Fruit fly (Drosophila melanogaster) whole organism, embryonic: Measurements from ENCODE around the gene CG8135.
A peak's percentile ranks its signal among the peaks of the same experiment; 100 is the strongest.

ENCODE experiments used
- Atf3 ChIP-seq: fragments of 200-800 bp; sonication (Bioruptor generic); optimal IDR thresholded peaks from 3 replicates; lab custom pipeline; 2016; ENCODE audit warnings: missing biosample characterization, missing genetic modification characterization
- CG12769 ChIP-seq: fragments of 200-800 bp; sonication (Bioruptor generic); optimal IDR thresholded peaks from 2 replicates; lab custom pipeline; 2019; ENCODE audit warnings: missing biosample characterization, mild to moderate bottlenecking, missing genetic modification characterization, moderate library complexity
- CG15601 ChIP-seq: fragments of 200-800 bp; sonication (Bioruptor generic); optimal IDR thresholded peaks from 3 replicates; lab custom pipeline; 2019; ENCODE audit warnings: missing biosample characterization, mild to moderate bottlenecking, missing genetic modification characterization, moderate library complexity
- CG1603 ChIP-seq: fragments of 200-800 bp; sonication (Bioruptor generic); optimal IDR thresholded peaks from 2 replicates; lab custom pipeline; 2019; ENCODE audit warnings: missing biosample characterization, mild to moderate bottlenecking, missing genetic modification characterization, moderate library complexity
- CG2678 ChIP-seq: fragments of 200-800 bp; sonication (Bioruptor generic); optimal IDR thresholded peaks from 3 replicates; lab custom pipeline; 2019; ENCODE audit warnings: missing biosample characterization, mild to moderate bottlenecking, missing genetic modification characterization, moderate library complexity
- CG2889 ChIP-seq: fragments of 200-800 bp; sonication (Bioruptor generic); IDR thresholded peaks from 3 replicates; pipeline ENCODE4 v1.3.6; 2022; ENCODE audit warnings: missing biosample characterization, missing genetic modification characterization
- CG4282 ChIP-seq: fragments of 200-800 bp; sonication (Bioruptor generic); optimal IDR thresholded peaks from 2 replicates; lab custom pipeline; 2016; ENCODE audit warnings: missing biosample characterization, missing genetic modification characterization
- CG4404 ChIP-seq: fragments of 200-800 bp; sonication (Bioruptor generic); IDR thresholded peaks from 2 replicates; pipeline ENCODE4 v1.3.6; 2022; ENCODE audit warnings: missing biosample characterization, missing genetic modification characterization
- CG4820 ChIP-seq: fragments of 200-800 bp; sonication (Bioruptor generic); optimal IDR thresholded peaks from 3 replicates; lab custom pipeline; 2016; ENCODE audit warnings: missing biosample characterization, missing genetic modification characterization
- CG5180 ChIP-seq: fragments of 200-800 bp; sonication (Bioruptor generic); optimal IDR thresholded peaks from 3 replicates; lab custom pipeline; 2017; ENCODE audit warnings: missing biosample characterization, missing genetic modification characterization, mild to moderate bottlenecking, moderate library complexity, missing genetic modification reagents
- CG9727 ChIP-seq: fragments of 200-800 bp; sonication (Bioruptor generic); optimal IDR thresholded peaks from 3 replicates; lab custom pipeline; 2017; ENCODE audit warnings: missing biosample characterization, mild to moderate bottlenecking, missing genetic modification characterization
- Deaf1 ChIP-seq: fragments of 200-800 bp; optimal IDR thresholded peaks from 3 replicates; lab custom pipeline; 2019; ENCODE audit warnings: missing biosample characterization, mild to moderate bottlenecking, missing genetic modification characterization, moderate library complexity
- Ets65A ChIP-seq: fragments of 200-800 bp; sonication (Bioruptor generic); peaks from one replicate; lab custom pipeline; 2016; ENCODE audit warnings: missing biosample characterization, missing genetic modification characterization
- Gsc ChIP-seq: fragments of 200-800 bp; sonication (Bioruptor generic); IDR thresholded peaks from 2 replicates; pipeline ENCODE4 v1.3.6; 2022; ENCODE audit warnings: missing biosample characterization, missing genetic modification characterization
- Med ChIP-seq: fragments of 200-800 bp; sonication (Bioruptor generic); peaks from one replicate; lab custom pipeline; 2016; ENCODE audit warnings: missing biosample characterization, missing genetic modification characterization, mild to moderate bottlenecking, inconsistent platforms, moderate library complexity
- Ravus ChIP-seq: fragments of 200-800 bp; sonication (Bioruptor generic); IDR thresholded peaks from 2 replicates; pipeline ENCODE4 v1.3.6; 2022; ENCODE audit warnings: missing biosample characterization, missing genetic modification characterization
- Rfx ChIP-seq: fragments of 200-800 bp; sonication (Bioruptor generic); IDR thresholded peaks from 2 replicates; pipeline ENCODE4 v1.3.6; 2022; ENCODE audit warnings: missing biosample characterization, missing genetic modification characterization
- Rx ChIP-seq: fragments of 200-800 bp; sonication (Bioruptor generic); IDR thresholded peaks from 2 replicates; pipeline ENCODE4 v1.3.6; 2022; ENCODE audit warnings: missing biosample characterization, missing genetic modification characterization
- YL-1 ChIP-seq: fragments of 200-800 bp; sonication (Bioruptor generic); optimal IDR thresholded peaks from 3 replicates; lab custom pipeline; 2017; ENCODE audit warnings: missing biosample characterization, mild to moderate bottlenecking, missing genetic modification characterization
- ase ChIP-seq: fragments of 200-800 bp; sonication (Bioruptor generic); IDR thresholded peaks from 3 replicates; pipeline ENCODE4 v1.3.6; 2022; ENCODE audit warnings: missing biosample characterization, missing genetic modification characterization
- chinmo ChIP-seq: fragments of 200-800 bp; sonication (Bioruptor generic); IDR thresholded peaks from 4 replicates; pipeline ENCODE4 v1.3.6; 2022; ENCODE audit warnings: missing biosample characterization, missing genetic modification characterization; ENCODE audit not compliant: partially characterized antibody
- chm ChIP-seq: fragments of 200-800 bp; sonication (Bioruptor generic); IDR thresholded peaks from 2 replicates; pipeline ENCODE4 v1.3.6; 2022; ENCODE audit warnings: missing biosample characterization, missing genetic modification characterization
- cwo ChIP-seq: fragments of 200-800 bp; sonication (Bioruptor generic); optimal IDR thresholded peaks from 3 replicates; lab custom pipeline; 2017; ENCODE audit warnings: missing biosample characterization, missing genetic modification characterization, mild to moderate bottlenecking, moderate library complexity, missing genetic modification reagents
- da ChIP-seq: fragments of 200-800 bp; sonication (Bioruptor generic); optimal IDR thresholded peaks from 2 replicates; lab custom pipeline; 2016; ENCODE audit warnings: missing biosample characterization, missing genetic modification characterization
- dimm ChIP-seq: fragments of 200-800 bp; sonication (Bioruptor generic); IDR thresholded peaks from 2 replicates; pipeline ENCODE4 v1.3.6; 2022; ENCODE audit warnings: missing biosample characterization, missing genetic modification characterization
- dmrt11E ChIP-seq: fragments of 200-800 bp; sonication (Bioruptor generic); optimal IDR thresholded peaks from 3 replicates; lab custom pipeline; 2018; ENCODE audit warnings: missing biosample characterization, mild to moderate bottlenecking, missing genetic modification characterization, moderate library complexity
- ftz-f1 ChIP-seq: fragments of 200-800 bp; sonication (Bioruptor generic); optimal IDR thresholded peaks from 2 replicates; lab custom pipeline; 2016; ENCODE audit warnings: missing biosample characterization, missing genetic modification characterization
- lov ChIP-seq, 2 experiments: fragments of 200-800 bp in 1 of 2; fragments of >200 bp in 1 of 2; sonication (Bioruptor generic) in 1 of 2; IDR thresholded peaks in 1 of 2; optimal IDR thresholded peaks in 1 of 2; 2 replicates in 1 of 2; 3 replicates in 1 of 2; pipeline versions ENCODE4 v1.3.6 to Lab custom; 2017 to 2022; ENCODE audit warnings: missing biosample characterization in 1 of 2, missing genetic modification characterization in 1 of 2
- mirr ChIP-seq: fragments of 200-800 bp; sonication (Bioruptor generic); optimal IDR thresholded peaks from 3 replicates; lab custom pipeline; 2018; ENCODE audit warnings: missing biosample characterization, mild to moderate bottlenecking, missing genetic modification characterization
- nmo ChIP-seq: fragments of 200-800 bp; sonication (Bioruptor generic); optimal IDR thresholded peaks from 2 replicates; lab custom pipeline; 2018; ENCODE audit warnings: missing biosample characterization, mild to moderate bottlenecking, missing genetic modification characterization, moderate library complexity
- pan ChIP-seq, 4 experiments: fragments of >200 bp in 3 of 4; fragments of 200-800 bp in 1 of 4; sonication (Bioruptor generic) in 1 of 4; optimal IDR thresholded peaks in 3 of 4; IDR thresholded peaks in 1 of 4; 2 replicates each; pipeline versions ENCODE4 v1.3.6 to Lab custom; 2017 to 2022; ENCODE audit warnings: missing biosample characterization in 2 of 4, missing genetic modification characterization in 2 of 4, mixed read lengths in 1 of 4
- pzg ChIP-seq: fragments of 200-800 bp; sonication (Bioruptor generic); optimal IDR thresholded peaks from 3 replicates; lab custom pipeline; 2018; ENCODE audit warnings: missing biosample characterization, mild to moderate bottlenecking, missing genetic modification characterization, moderate library complexity
- tna ChIP-seq: fragments of 200-800 bp; sonication (Bioruptor generic); IDR thresholded peaks from 2 replicates; pipeline ENCODE4 v1.3.6; 2022; ENCODE audit warnings: missing biosample characterization, missing genetic modification characterization; ENCODE audit not compliant: partially characterized antibody
- vvl ChIP-seq: fragments of 200-800 bp; sonication (Bioruptor generic); IDR thresholded peaks from 2 replicates; pipeline ENCODE4 v1.3.6; 2022; ENCODE audit warnings: missing biosample characterization, missing genetic modification characterization

The CG8135 gene

dm6 chr3R:9430344-9431253, 26.4 kb downstream of the CG8135 start (continued):
- TF ChIP-seq CG9727 (GFP tag; lab: Kevin White, UChicago) (peak; percentile 38), CG15601 (tag; lab: Kevin White, UChicago) (no peak), CG2678 (tag; lab: Kevin White, UChicago) (peak; percentile 65), Ravus (no peak; the same call in 1 of the 2 replicates), pan (optimal IDR thresholded peaks at IDR 0.05; lab: Kevin White, UChicago) (no peak), pan (GFP tag; optimal IDR thresholded peaks at IDR 0.05 in 1 of 2, IDR thresholded peaks at IDR 0.05 in 1 of 2) (no peak), nmo (GFP tag; lab: Kevin White, UChicago) (peak; percentile 5), pzg (no peak), tna (GFP tag; lab: Robert Waterston, UW) (no peak), Atf3 (no peak), da (no peak), Gsc (GFP tag; lab: Robert Waterston, UW) (no peak), dmrt11E (tag; lab: Kevin White, UChicago) (no peak), YL-1 (no peak), chm (no peak; the same call in 1 of the 2 replicates), cwo (GFP tag; lab: Kevin White, UChicago) (peak; percentile 38), CG4404 (GFP tag; lab: Robert Waterston, UW) (no peak), CG5180 (GFP tag; lab: Kevin White, UChicago) (no peak), Rx (no peak)

- peak; percentile 34 for TF ChIP-seq mirr (GFP tag; lab: Kevin White, UChicago)
- peak; percentile 53 for TF ChIP-seq Deaf1
- TF ChIP-seq CG2889: 0 out of 3 replicates have a peak, but pooled peaks have one; percentile 12
- TF ChIP-seq CG4820 (GFP tag; lab: Kevin White, UChicago): no peak
- no peak for TF ChIP-seq lov (optimal IDR thresholded peaks at IDR 0.05; lab: Kevin White, UChicago)
- 0 out of 3 replicates have a peak, but pooled peaks have one; percentile 11 for TF ChIP-seq lov (GFP tag; IDR thresholded peaks at IDR 0.05; lab: Robert Waterston, UW)
- TF ChIP-seq ase (GFP tag; lab: Robert Waterston, UW): 0 out of 3 replicates have a peak, but pooled peaks have one; percentile 16
- TF ChIP-seq, all 482 proteins: peak for 5
Observed at dm6 chr3R:9433270-9433669, 29.1 kb downstream of the CG8135 start.

- TF ChIP-seq ftz-f1 (GFP tag; lab: Kevin White, UChicago) (peak; percentile 59), Rfx (0 out of 2 replicates have a peak, but pooled peaks have one; percentile 13), CG12769 (tag; lab: Kevin White, UChicago) (peak; percentile 34), Ets65A (GFP tag; lab: Kevin White, UChicago) (peak; percentile 26), dimm (no peak), chinmo (GFP tag; lab: Robert Waterston, UW) (peak; percentile 84; the same call in 3 of the 4 replicates), Med (peak; percentile 58), chm (0 out of 2 replicates have a peak, but pooled peaks have one; percentile 27), vvl (GFP tag; lab: Robert Waterston, UW) (peak; percentile 53), CG4282 (GFP tag; lab: Kevin White, UChicago) (no peak), CG1603 (tag; lab: Kevin White, UChicago) (no peak)
Observed at dm6 chr3R:9433774-9434173, 29.6 kb downstream of the CG8135 start.
